ENCODE assay signal across 4 worm cellular contexts in genomic region chrII:3267815-3268214, ce11.
TF ChIP-seq lines count a peak whose summit lies in the region.

No protein-coding gene starts in this region.

TF ChIP-seq in whole organism, L2 larva, 48 proteins besides CTCF, POLR2A, EP300 and RAD21:
- TF ChIP-seq ztf-11 (tag; optimal IDR thresholded peaks at IDR 0.05; lab: Kevin White, UChicago) (no peak), crh-2 (tag; optimal IDR thresholded peaks at IDR 0.05; lab: Kevin White, UChicago) (peak; percentile 12), nhr-25 (tag; optimal IDR thresholded peaks at IDR 0.05; lab: Kevin White, UChicago) (no peak), nhr-21 (tag; optimal IDR thresholded peaks at IDR 0.05; lab: Kevin White, UChicago) (no peak)

TF ChIP-seq in whole organism, L4 larva, 104 proteins besides CTCF, POLR2A, EP300 and RAD21 (continues in another document):
- TF ChIP-seq ceh-62 (tag; optimal IDR thresholded peaks at IDR 0.05; lab: Kevin White, UChicago) = no peak
- no peak for TF ChIP-seq dmd-9 (GFP tag; IDR thresholded peaks at IDR 0.05; lab: Robert Waterston, UW)
- TF ChIP-seq dve-1 (tag; optimal IDR thresholded peaks at IDR 0.05; lab: Kevin White, UChicago; ENCODE audit: insufficient read depth) = peak; percentile 27
- peak; percentile 55 for TF ChIP-seq mes-2 (tag; optimal IDR thresholded peaks at IDR 0.05; lab: Kevin White, UChicago; ENCODE audit: poor library complexity, severe bottlenecking)
- TF ChIP-seq madf-5 (GFP tag; IDR thresholded peaks at IDR 0.05; lab: Robert Waterston, UW) = peak in 1 of 2 experiments; percentile 55; a peak in 1 of 4 replicates
- TF ChIP-seq zip-11 (GFP tag; IDR thresholded peaks at IDR 0.05; lab: Robert Waterston, UW) = no peak
- no peak for TF ChIP-seq nhr-10 (tag; optimal IDR thresholded peaks at IDR 0.05; lab: Kevin White, UChicago)
- TF ChIP-seq sdz-12 (GFP tag; optimal IDR thresholded peaks at IDR 0.05; lab: Kevin White, UChicago) = no peak
- TF ChIP-seq dmd-8 (GFP tag; IDR thresholded peaks at IDR 0.05; lab: Robert Waterston, UW) = 0 out of 2 replicates have a peak, but pooled peaks have one; percentile 45
- TF ChIP-seq lim-7 (GFP tag; IDR thresholded peaks at IDR 0.05; lab: Robert Waterston, UW) = peak; percentile 70
- TF ChIP-seq ZK337.2 (GFP tag; IDR thresholded peaks at IDR 0.05; lab: Robert Waterston, UW) = no peak
- TF ChIP-seq T26A8.4 (GFP tag; IDR thresholded peaks at IDR 0.05; lab: Robert Waterston, UW) = 0 out of 2 replicates have a peak, but pooled peaks have one; percentile 26
- no peak for TF ChIP-seq daf-12 (tag; optimal IDR thresholded peaks at IDR 0.05; lab: Kevin White, UChicago)
- no peak for TF ChIP-seq fkh-10 (GFP tag; optimal IDR thresholded peaks at IDR 0.05; lab: Kevin White, UChicago)
- TF ChIP-seq dmd-6 (GFP tag; IDR thresholded peaks at IDR 0.05; lab: Robert Waterston, UW) = peak; percentile 28; the same call in 1 of the 2 replicates
- no peak for TF ChIP-seq spr-1 (tag; optimal IDR thresholded peaks at IDR 0.05; lab: Kevin White, UChicago)
- TF ChIP-seq daf-16 (GFP tag; optimal IDR thresholded peaks at IDR 0.05; lab: Kevin White, UChicago) = peak in 1 of 2 experiments; percentile 21
- no peak for TF ChIP-seq daf-16 (tag; optimal IDR thresholded peaks at IDR 0.05; lab: Kevin White, UChicago)
- TF ChIP-seq pha-4 (GFP tag; IDR thresholded peaks at IDR 0.05; lab: Robert Waterston, UW) = peak; percentile 53; the same call in 1 of the 2 replicates
- TF ChIP-seq pha-4 (tag; optimal IDR thresholded peaks at IDR 0.05; lab: Kevin White, UChicago) = no peak
- peak; percentile 56 for TF ChIP-seq lin-38 (GFP tag; IDR thresholded peaks at IDR 0.05; lab: Robert Waterston, UW)
- TF ChIP-seq duxl-1 (tag; optimal IDR thresholded peaks at IDR 0.05; lab: Kevin White, UChicago; ENCODE audit: poor library complexity) = peak; percentile 61
- TF ChIP-seq snpc-4 (tag; optimal IDR thresholded peaks at IDR 0.05; lab: Kevin White, UChicago) = no peak
- 0 out of 2 replicates have a peak, but pooled peaks have one; percentile 43 for TF ChIP-seq zfp-3 (GFP tag; conservative IDR thresholded peaks at IDR 0.05; lab: Robert Waterston, UW)
- no peak for TF ChIP-seq attf-4 (tag; optimal IDR thresholded peaks at IDR 0.05; lab: Kevin White, UChicago)
- no peak for TF ChIP-seq R02D3.7 (tag; optimal IDR thresholded peaks at IDR 0.05; lab: Kevin White, UChicago)
- no peak for TF ChIP-seq jun-1 (tag; optimal IDR thresholded peaks at IDR 0.05; lab: Kevin White, UChicago)
- no peak for TF ChIP-seq lin-29 (GFP tag; IDR thresholded peaks at IDR 0.05; lab: Robert Waterston, UW)

TF ChIP-seq in whole organism, late embryonic, 69 proteins besides CTCF, POLR2A, EP300 and RAD21:
- TF ChIP-seq ceh-31 (tag; optimal IDR thresholded peaks at IDR 0.05; lab: Kevin White, UChicago) (no peak), che-1 (tag; optimal IDR thresholded peaks at IDR 0.05; lab: Kevin White, UChicago) (peak; percentile 48), ceh-6 (GFP tag; optimal IDR thresholded peaks at IDR 0.05; lab: Kevin White, UChicago) (no peak), elt-2 (tag; optimal IDR thresholded peaks at IDR 0.05; lab: Kevin White, UChicago) (no peak), hlh-8 (tag; optimal IDR thresholded peaks at IDR 0.05; lab: Kevin White, UChicago) (no peak), fkh-6 (tag; optimal IDR thresholded peaks at IDR 0.05; lab: Kevin White, UChicago) (no peak), elt-4 (tag; optimal IDR thresholded peaks at IDR 0.05; lab: Kevin White, UChicago) (no peak), T23F11.4 (GFP tag; optimal IDR thresholded peaks at IDR 0.05; lab: Kevin White, UChicago) (no peak), fkh-10 (GFP tag; optimal IDR thresholded peaks at IDR 0.05; lab: Kevin White, UChicago) (no peak), hlh-13 (GFP tag; optimal IDR thresholded peaks at IDR 0.05; lab: Kevin White, UChicago) (no peak), ceh-9 (tag; optimal IDR thresholded peaks at IDR 0.05; lab: Kevin White, UChicago) (no peak), ceh-24 (tag; optimal IDR thresholded peaks at IDR 0.05; lab: Kevin White, UChicago) (no peak), mec-3 (tag; optimal IDR thresholded peaks at IDR 0.05; lab: Kevin White, UChicago; ENCODE audit: borderline replicate concordance) (no peak), nhr-232 (tag; optimal IDR thresholded peaks at IDR 0.05; lab: Kevin White, UChicago) (peak; percentile 10), pax-1 (tag; optimal IDR thresholded peaks at IDR 0.05; lab: Kevin White, UChicago) (no peak), ceh-19 (GFP tag; optimal IDR thresholded peaks at IDR 0.05; lab: Kevin White, UChicago) (no peak), pha-4 (tag; optimal IDR thresholded peaks at IDR 0.05; lab: Kevin White, UChicago) (no peak), ttx-3 (tag; optimal IDR thresholded peaks at IDR 0.05; lab: Kevin White, UChicago) (no peak), Y22D7AL.16 (tag; optimal IDR thresholded peaks at IDR 0.05; lab: Kevin White, UChicago) (peak; percentile 18), npax-4 (tag; optimal IDR thresholded peaks at IDR 0.05; lab: Kevin White, UChicago) (no peak), C08G9.2 (tag; optimal IDR thresholded peaks at IDR 0.05; lab: Kevin White, UChicago) (no peak), unc-3 (GFP tag; conservative IDR thresholded peaks at IDR 0.05; lab: Robert Waterston, UW) (no peak), unc-3 (tag; optimal IDR thresholded peaks at IDR 0.05; lab: Kevin White, UChicago) (no peak), ceh-2 (tag; optimal IDR thresholded peaks at IDR 0.05; lab: Kevin White, UChicago) (no peak), pha-2 (tag; optimal IDR thresholded peaks at IDR 0.05; lab: Kevin White, UChicago) (no peak)

TF ChIP-seq in whole organism, mixed stage, embryonic, 35 proteins besides CTCF, POLR2A, EP300 and RAD21:
- TF ChIP-seq ceh-83 (GFP tag; optimal IDR thresholded peaks at IDR 0.05; lab: Kevin White, UChicago) (peak; percentile 53), ztf-11 (tag; optimal IDR thresholded peaks at IDR 0.05; lab: Kevin White, UChicago) (no peak), zip-8 (tag; optimal IDR thresholded peaks at IDR 0.05; lab: Kevin White, UChicago) (no peak), blmp-1 (tag; optimal IDR thresholded peaks at IDR 0.05; lab: Kevin White, UChicago) (no peak), drap-1 (GFP tag; optimal IDR thresholded peaks at IDR 0.05; lab: Kevin White, UChicago) (peak; percentile 26), cnd-1 (tag; optimal IDR thresholded peaks at IDR 0.05; lab: Kevin White, UChicago) (peak; percentile 30)
TF ChIP-seq in whole organism, mixed stage, embryonic: peak in this region for 3.
